Fruit fly (Drosophila melanogaster): ENCODE measurements around the gene CG4408.
A peak's percentile ranks its signal among the peaks of the same experiment; 100 is the strongest.

The CG4408 gene

DNA sequence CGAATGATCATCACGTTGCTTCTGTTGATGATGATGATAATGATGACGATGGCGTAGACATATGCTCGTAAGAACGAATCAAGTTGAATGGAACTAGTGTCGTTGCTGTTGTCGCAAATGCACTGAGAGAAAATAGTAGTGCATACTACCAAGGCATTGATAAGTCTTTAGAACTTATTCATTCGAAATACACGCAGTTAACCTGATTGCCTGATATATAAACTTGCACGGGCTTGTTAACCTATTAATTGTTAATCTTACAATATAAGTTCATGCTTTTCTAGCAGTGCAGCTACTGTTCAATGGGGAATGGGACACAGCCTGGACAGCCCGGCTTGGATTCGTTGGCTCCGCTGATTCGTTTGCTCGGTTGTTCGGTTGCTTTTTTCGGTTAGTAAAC, 37.1 kb downstream of the CG4408 start (continued):
- 0 out of 2 replicates have a peak, but pooled peaks have one; percentile 25 for TF ChIP-seq Poxn (GFP tag; IDR thresholded peaks at IDR 0.05)
- TF ChIP-seq hkb (optimal IDR thresholded peaks at IDR 0.05) = no peak
- peak; percentile 82 for TF ChIP-seq hkb (GFP tag; IDR thresholded peaks at IDR 0.05)
- peak; percentile 80 for TF ChIP-seq CG9609 (GFP tag; optimal IDR thresholded peaks at IDR 0.05)
- no peak for TF ChIP-seq insv (GFP tag; optimal IDR thresholded peaks at IDR 0.05)
- TF ChIP-seq CG8359 (GFP tag; optimal IDR thresholded peaks at IDR 0.05; ENCODE audit: borderline replicate concordance) = peak; percentile 79
- peak; percentile 59 for TF ChIP-seq gsb (GFP tag; IDR thresholded peaks at IDR 0.05)
- peak; percentile 58 for TF ChIP-seq CG12744 (GFP tag; optimal IDR thresholded peaks at IDR 0.05)
- TF ChIP-seq CG7987 (GFP tag; optimal IDR thresholded peaks at IDR 0.05) = peak; percentile 56
- peak; percentile 72 for TF ChIP-seq CG3281 (GFP tag; optimal IDR thresholded peaks at IDR 0.05)
- peak; percentile 69 for TF ChIP-seq ssp (GFP tag; IDR thresholded peaks at IDR 0.05)
- no peak for TF ChIP-seq fru (optimal IDR thresholded peaks at IDR 0.05)
- peak; percentile 45; the same call in 1 of the 2 replicates for TF ChIP-seq MBD-R2 (GFP tag; IDR thresholded peaks at IDR 0.05)
- peak; percentile 83 for TF ChIP-seq CG10209 (GFP tag; optimal IDR thresholded peaks at IDR 0.05)
- TF ChIP-seq Hmr (GFP tag; optimal IDR thresholded peaks at IDR 0.05) = peak; percentile 82
- TF ChIP-seq CG12104 (GFP tag; optimal IDR thresholded peaks at IDR 0.05) = peak; percentile 60
- TF ChIP-seq ttk (GFP tag; IDR thresholded peaks at IDR 0.05) = peak; percentile 77
- peak; percentile 90 for TF ChIP-seq unpg (GFP tag; optimal IDR thresholded peaks at IDR 0.05)
- TF ChIP-seq chn (GFP tag; optimal IDR thresholded peaks at IDR 0.05) = peak; percentile 89
- no peak for TF ChIP-seq CG14860 (GFP tag; IDR thresholded peaks at IDR 0.05; ENCODE audit: partially characterized antibody)
- TF ChIP-seq kni (GFP tag; optimal IDR thresholded peaks at IDR 0.05) = no peak
- peak; percentile 84 for TF ChIP-seq CG10267 (tag; optimal IDR thresholded peaks at IDR 0.05)
- TF ChIP-seq Atf3 (GFP tag; optimal IDR thresholded peaks at IDR 0.05) = peak; percentile 72
- peak; percentile 89 for TF ChIP-seq dysf (GFP tag; IDR thresholded peaks at IDR 0.05)
- TF ChIP-seq pum (GFP tag; optimal IDR thresholded peaks at IDR 0.05) = peak; percentile 90
- TF ChIP-seq CG30403 (GFP tag; optimal IDR thresholded peaks at IDR 0.05) = peak; percentile 77
- peak; percentile 78 for TF ChIP-seq CG10654 (GFP tag; optimal IDR thresholded peaks at IDR 0.05)
- TF ChIP-seq Dad (GFP tag; optimal IDR thresholded peaks at IDR 0.05) = peak; percentile 81
- TF ChIP-seq CG9817 (tag; optimal IDR thresholded peaks at IDR 0.05) = peak; percentile 74
- peak; percentile 82 for TF ChIP-seq Max (GFP tag; optimal IDR thresholded peaks at IDR 0.05)
- TF ChIP-seq CG10979 (tag; optimal IDR thresholded peaks at IDR 0.05) = peak; percentile 93
- TF ChIP-seq dmrt99B (tag; optimal IDR thresholded peaks at IDR 0.05) = peak; percentile 82
- peak; percentile 61; the same call in 1 of the 2 replicates for TF ChIP-seq dati (GFP tag; IDR thresholded peaks at IDR 0.05)
- no peak for TF ChIP-seq Scr (GFP tag; IDR thresholded peaks at IDR 0.05; ENCODE audit: partially characterized antibody)
- peak; percentile 79 for TF ChIP-seq D19A (tag; optimal IDR thresholded peaks at IDR 0.05)
- peak; percentile 71 for TF ChIP-seq caup (GFP tag; optimal IDR thresholded peaks at IDR 0.05; ENCODE audit: severe bottlenecking)
- peak; percentile 72 for TF ChIP-seq oc (tag; optimal IDR thresholded peaks at IDR 0.05)
- peak; percentile 26 for TF ChIP-seq trh (GFP tag; optimal IDR thresholded peaks at IDR 0.05)
- TF ChIP-seq CG2712 (tag; optimal IDR thresholded peaks at IDR 0.05) = peak; percentile 94
- peak; percentile 79; the same call in 1 of the 2 replicates for TF ChIP-seq ranshi (GFP tag; IDR thresholded peaks at IDR 0.05)
- TF ChIP-seq CG32767 (GFP tag; IDR thresholded peaks at IDR 0.05) = peak; percentile 78
- TF ChIP-seq Eip74EF (GFP tag; optimal IDR thresholded peaks at IDR 0.05) = peak in 1 of 2 experiments; percentile 70
- peak; percentile 63 for TF ChIP-seq scrt (GFP tag; optimal IDR thresholded peaks at IDR 0.05)
- peak; percentile 30 for TF ChIP-seq CG8281 (tag; optimal IDR thresholded peaks at IDR 0.05)
- TF ChIP-seq CG11085 (GFP tag; IDR thresholded peaks at IDR 0.05) = 0 out of 2 replicates have a peak, but pooled peaks have one; percentile 36
- TF ChIP-seq Tbp (GFP tag; optimal IDR thresholded peaks at IDR 0.05) = no peak
- peak; percentile 24 for TF ChIP-seq CG7271 (tag; optimal IDR thresholded peaks at IDR 0.05)
- TF ChIP-seq CG3726 (GFP tag; IDR thresholded peaks at IDR 0.05) = peak; percentile 60; the same call in 1 of the 3 replicates
- peak; percentile 80 for TF ChIP-seq CG30431 (GFP tag; optimal IDR thresholded peaks at IDR 0.05)
- peak; percentile 75 for TF ChIP-seq tx (GFP tag; optimal IDR thresholded peaks at IDR 0.05)

Measured in whole organism, embryonic.